Fruit fly (Drosophila melanogaster) whole organism, embryonic: Measurements from ENCODE around the gene Reg-2.

ENCODE experiments used
- CG10366 ChIP-seq: fragments of 200-800 bp; sonication (Bioruptor generic); IDR thresholded peaks from 2 replicates; pipeline ENCODE4 v1.3.6; 2022; ENCODE audit warnings: missing biosample characterization, missing genetic modification characterization
- CG12299 ChIP-seq: fragments of 200-800 bp; sonication (Bioruptor generic); optimal IDR thresholded peaks from 2 replicates; lab custom pipeline; 2018; ENCODE audit warnings: missing biosample characterization, mild to moderate bottlenecking, missing genetic modification characterization
- CG30020 ChIP-seq: fragments of 200-800 bp; optimal IDR thresholded peaks from 2 replicates; lab custom pipeline; 2019; ENCODE audit warnings: missing biosample characterization, mild to moderate bottlenecking, missing genetic modification characterization, moderate library complexity
- CG8478 ChIP-seq: fragments of >200 bp; optimal IDR thresholded peaks from 2 replicates; lab custom pipeline; 2018
- Doc2 ChIP-seq: fragments of 200-800 bp; sonication (Bioruptor generic); IDR thresholded peaks from 2 replicates; pipeline ENCODE4 v1.3.6; 2022; ENCODE audit warnings: missing biosample characterization, missing genetic modification characterization
- Doc3 ChIP-seq: fragments of 200-800 bp; sonication (Bioruptor generic); IDR thresholded peaks from 3 replicates; pipeline ENCODE4 v1.3.6; 2022; ENCODE audit warnings: missing biosample characterization, missing genetic modification characterization; ENCODE audit not compliant: partially characterized antibody
- Opbp ChIP-seq: fragments of 200-800 bp; sonication (Bioruptor generic); IDR thresholded peaks from 3 replicates; pipeline ENCODE4 v1.3.6; 2022; ENCODE audit warnings: missing biosample characterization, missing genetic modification characterization; ENCODE audit not compliant: partially characterized antibody
- Sin3A ChIP-seq: fragments of >200 bp; optimal IDR thresholded peaks from 2 replicates; lab custom pipeline; 2018
- bigmax ChIP-seq: fragments of 200-800 bp; sonication (Bioruptor generic); optimal IDR thresholded peaks from 2 replicates; lab custom pipeline; 2018; ENCODE audit warnings: missing biosample characterization, mild to moderate bottlenecking, missing genetic modification characterization
- jing ChIP-seq: fragments of 200-800 bp; sonication (Bioruptor generic); optimal IDR thresholded peaks from 2 replicates; lab custom pipeline; 2018; ENCODE audit warnings: missing biosample characterization, mild to moderate bottlenecking, missing genetic modification characterization
- mam ChIP-seq: fragments of 200-800 bp; sonication (Bioruptor generic); optimal IDR thresholded peaks from 3 replicates; lab custom pipeline; 2016; ENCODE audit warnings: missing biosample characterization, missing genetic modification characterization
- psq ChIP-seq: fragments of 200-800 bp; sonication (Bioruptor generic); optimal IDR thresholded peaks from 2 replicates; lab custom pipeline; 2017; ENCODE audit warnings: missing biosample characterization, missing genetic modification characterization
- sens-2 ChIP-seq: fragments of 200-800 bp; sonication (Bioruptor generic); IDR thresholded peaks from 2 replicates; pipeline ENCODE4 v1.3.6; 2022; ENCODE audit warnings: missing biosample characterization, missing genetic modification characterization
- wor ChIP-seq: fragments of 200-800 bp; sonication (Bioruptor generic); IDR thresholded peaks from 2 replicates; pipeline ENCODE4 v1.3.6; 2022; ENCODE audit warnings: missing biosample characterization, missing genetic modification characterization

- TF ChIP-seq CG8478 (lab: Kevin White, UChicago) (no peak), Opbp (GFP tag; lab: Robert Waterston, UW) (no peak), jing (GFP tag; lab: Kevin White, UChicago) (no peak), Doc2 (GFP tag; lab: Robert Waterston, UW) (no peak), wor (GFP tag; lab: Robert Waterston, UW) (no peak), Doc3 (GFP tag; lab: Robert Waterston, UW) (no peak), psq (GFP tag; lab: Kevin White, UChicago) (no peak), mam (GFP tag; lab: Kevin White, UChicago) (no peak), Sin3A (lab: Kevin White, UChicago) (no peak), CG12299 (no peak), sens-2 (GFP tag; lab: Robert Waterston, UW) (no peak), CG10366 (GFP tag; lab: Robert Waterston, UW) (no peak), bigmax (GFP tag; lab: Kevin White, UChicago) (no peak), CG30020 (tag; lab: Kevin White, UChicago) (no peak)
Measured at dm6 chr3L:561772-562454, 44.5 kb downstream of the Reg-2 start.
